Worm (Caenorhabditis elegans) whole organism, L4/young adult: ENCODE measurements around the gene C54E10.6.

Experiments
- W03F9.2 ChIP-seq: fragments of 150-350 bp; optimal IDR thresholded peaks from 2 replicates; lab custom pipeline; 2014; ENCODE audit warnings: missing biosample characterization, missing genetic modification characterization
- dao-5 ChIP-seq: sonication (generic microtip); optimal IDR thresholded peaks from 2 replicates; lab custom pipeline; 2016; ENCODE audit warnings: missing genotype, missing genetic modification characterization, moderate library complexity, missing compliant biosample characterization
- him-1 ChIP-seq: sonication (generic microtip); optimal IDR thresholded peaks from 2 replicates; lab custom pipeline; 2016; ENCODE audit warnings: missing genotype, missing genetic modification reagents, missing genetic modification characterization, missing compliant biosample characterization

Gene C54E10.6

DNA sequence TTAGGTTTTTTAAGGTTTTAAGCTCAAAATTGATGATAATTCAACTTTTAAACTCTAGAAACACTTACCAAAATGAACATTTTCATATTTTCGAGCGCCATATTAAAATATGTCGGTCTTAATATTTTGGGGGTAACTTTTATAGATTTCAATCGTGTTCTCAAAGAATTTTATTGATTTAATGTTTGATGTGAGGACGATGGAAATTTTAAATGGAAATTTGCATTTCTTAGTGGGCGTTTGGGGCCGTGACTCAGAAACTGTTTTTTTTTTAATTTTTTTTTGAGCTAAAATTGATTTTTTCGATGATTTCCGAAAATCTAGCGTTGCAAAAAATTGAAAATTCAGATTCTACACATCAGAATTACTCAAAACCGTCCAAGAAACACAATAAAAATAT is 5.3 kb downstream of the C54E10.6 start, which contains the start of gene C54E10.10:
Gene C54E10.10, minus strand, starts transcription at position 101 of the 400 bp plus-strand sequence.
- TF ChIP-seq dao-5 (tag; lab: Kevin White, UChicago) = no peak
- TF ChIP-seq him-1 (tag; lab: Kevin White, UChicago) = no peak
- no peak for TF ChIP-seq W03F9.2 (tag; lab: Kevin White, UChicago)

DNA sequence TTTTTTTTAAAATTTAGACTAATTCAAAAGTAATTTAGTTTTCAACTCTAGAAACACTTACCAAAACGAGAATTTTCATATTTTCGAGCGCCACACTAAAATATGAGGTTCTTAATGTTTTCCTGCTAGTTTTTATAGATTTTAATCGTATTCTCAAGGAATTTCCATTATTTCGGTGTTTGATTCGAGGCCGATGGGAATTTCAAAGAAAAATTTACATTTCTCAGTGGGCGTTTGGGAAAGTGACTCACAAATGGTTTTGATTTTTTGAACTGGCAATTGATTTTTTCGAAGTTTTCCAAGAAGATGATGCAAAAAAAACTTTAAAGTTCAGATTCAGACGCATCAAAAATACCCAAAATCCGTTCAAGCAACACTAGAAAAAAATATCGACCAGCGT is 6.5 kb downstream of the C54E10.6 start, which contains the start of gene C54E10.11:
Gene C54E10.11, minus strand, starts transcription at position 101 of the 400 bp plus-strand sequence.
- no peak for TF ChIP-seq W03F9.2 (tag; lab: Kevin White, UChicago)
- no peak for TF ChIP-seq him-1 (tag; lab: Kevin White, UChicago)

DNA sequence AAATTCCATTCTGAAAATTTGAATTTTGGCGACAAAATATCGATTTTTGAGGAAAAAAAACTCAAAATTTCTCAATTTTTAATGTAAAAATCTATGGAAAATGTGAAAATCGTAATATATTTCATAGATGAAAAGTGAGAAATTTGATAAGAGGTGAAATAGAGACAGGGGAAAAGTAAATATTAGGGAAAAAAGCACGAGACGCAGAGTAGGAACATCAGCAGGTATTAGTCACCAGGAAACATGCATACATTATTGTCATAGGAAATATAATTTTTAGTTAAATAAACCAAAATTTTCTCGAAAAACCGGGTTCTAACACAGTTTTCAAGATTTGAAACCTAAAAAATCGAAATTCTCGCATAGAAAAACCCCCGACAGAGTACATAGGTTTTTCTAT is 7.7 kb downstream of the C54E10.6 start, which contains the start of gene nhr-170:
Gene nhr-170, minus strand, starts transcription at position 16 of the 400 bp plus-strand sequence.
- TF ChIP-seq him-1 (tag; lab: Kevin White, UChicago) (no peak), W03F9.2 (tag; lab: Kevin White, UChicago) (no peak), dao-5 (tag; lab: Kevin White, UChicago) (no peak)

DNA sequence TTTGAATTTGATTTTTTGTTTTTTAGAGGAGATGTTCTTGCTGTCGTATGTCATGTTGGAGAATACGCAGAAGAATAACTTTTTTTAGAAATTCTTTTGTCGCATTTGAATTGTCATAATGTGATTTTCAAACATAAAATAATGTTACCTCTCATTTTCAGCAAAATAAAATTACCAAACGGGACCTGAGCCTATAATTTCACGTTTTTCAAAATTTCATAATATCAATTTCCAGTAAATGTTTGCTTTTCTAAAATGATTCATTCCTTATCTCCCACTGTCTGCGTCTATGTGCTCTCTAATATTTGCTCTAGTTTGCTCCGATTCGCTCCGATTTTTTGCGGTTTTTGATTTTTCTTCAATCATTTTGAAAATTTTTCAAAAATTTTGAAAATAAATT is 17.9 kb downstream of the C54E10.6 start, which contains the start of gene nhr-231:
Gene nhr-231, plus strand, starts transcription at position 301 of the 400 bp plus-strand sequence.
- TF ChIP-seq W03F9.2 (tag; lab: Kevin White, UChicago) (no peak), him-1 (tag; lab: Kevin White, UChicago) (no peak), dao-5 (tag; lab: Kevin White, UChicago) (no peak)

DNA sequence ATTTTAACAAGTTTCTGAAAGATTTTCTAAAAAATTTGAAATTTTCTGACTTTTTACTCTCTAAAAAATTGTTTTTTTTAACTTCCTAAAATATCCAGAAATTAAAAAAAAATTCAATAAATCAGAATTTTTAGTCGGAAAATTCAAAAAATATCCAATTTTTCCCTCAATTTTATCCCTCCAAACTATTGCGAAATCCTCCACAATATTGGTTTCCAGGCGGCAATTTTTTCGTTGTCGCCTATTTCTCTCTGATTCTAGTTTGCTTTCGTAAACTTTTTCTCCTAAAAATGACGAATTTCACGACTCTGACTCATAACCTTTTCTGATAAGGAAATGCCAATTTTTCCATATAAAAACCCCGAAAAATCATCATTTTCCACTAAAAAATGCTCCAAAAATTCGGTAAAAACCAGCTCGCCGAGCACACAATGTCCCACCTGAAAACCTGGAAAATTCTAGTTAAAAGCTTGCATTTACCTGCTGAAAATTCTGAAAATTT is 21.1 kb downstream of the C54E10.6 start, which contains the start of gene Y17D7B.2:
Gene Y17D7B.2, plus strand, starts transcription at position 323 of the 502 bp plus-strand sequence.
- no peak for TF ChIP-seq him-1 (tag; lab: Kevin White, UChicago)
- TF ChIP-seq dao-5 (tag; lab: Kevin White, UChicago) = no peak
- no peak for TF ChIP-seq W03F9.2 (tag; lab: Kevin White, UChicago)

DNA sequence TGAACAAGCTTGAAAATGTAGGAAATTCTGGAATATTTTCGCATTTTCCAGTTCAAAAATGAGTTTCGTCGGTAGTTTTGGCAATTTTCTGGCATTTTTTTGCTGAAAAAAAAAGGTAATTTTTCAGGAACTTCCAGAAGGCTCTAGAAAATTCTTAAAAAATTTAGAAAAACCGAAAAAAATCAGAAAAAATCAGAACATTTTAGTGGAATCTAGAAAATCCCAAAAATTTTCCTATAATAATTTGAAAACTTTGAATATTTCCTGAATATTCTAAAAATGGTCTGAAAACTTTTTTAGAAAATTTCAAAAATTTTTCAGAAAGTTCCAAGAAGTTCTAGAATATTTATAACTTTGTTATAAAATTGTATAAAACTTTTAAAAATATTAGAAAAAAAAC is 21.8 kb downstream of the C54E10.6 start, which contains the start of gene Y17D7B.3:
Gene Y17D7B.3, minus strand, starts transcription at position 101 of the 400 bp plus-strand sequence.
- no peak for TF ChIP-seq him-1 (tag; lab: Kevin White, UChicago)
- no peak for TF ChIP-seq W03F9.2 (tag; lab: Kevin White, UChicago)

DNA sequence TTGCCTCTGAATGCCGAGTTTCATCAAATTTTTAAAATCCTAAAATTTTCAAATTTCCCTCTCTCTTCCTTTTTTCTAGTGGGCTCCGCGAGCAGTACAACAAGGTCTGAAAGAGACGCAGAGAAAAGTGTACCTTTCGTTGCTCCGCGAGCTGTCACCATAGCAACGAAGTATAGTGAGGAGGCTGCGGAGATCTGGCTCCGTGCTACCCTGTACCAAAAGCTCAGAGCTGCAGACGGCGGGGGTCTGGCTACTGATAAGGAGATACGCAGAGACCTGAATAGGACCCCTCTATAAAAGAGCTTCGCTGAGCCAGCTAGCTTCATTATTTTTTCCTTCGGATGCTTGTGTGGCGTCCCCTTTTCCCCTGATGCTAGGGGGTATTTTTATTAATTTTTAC is 25.1 kb downstream of the C54E10.6 start, which contains the start of gene Y17D7B.10:
Gene Y17D7B.10, plus strand, starts transcription at position 243 of the 400 bp plus-strand sequence.
- no peak for TF ChIP-seq dao-5 (tag; lab: Kevin White, UChicago)
- no peak for TF ChIP-seq W03F9.2 (tag; lab: Kevin White, UChicago)
- TF ChIP-seq him-1 (tag; lab: Kevin White, UChicago) = no peak

DNA sequence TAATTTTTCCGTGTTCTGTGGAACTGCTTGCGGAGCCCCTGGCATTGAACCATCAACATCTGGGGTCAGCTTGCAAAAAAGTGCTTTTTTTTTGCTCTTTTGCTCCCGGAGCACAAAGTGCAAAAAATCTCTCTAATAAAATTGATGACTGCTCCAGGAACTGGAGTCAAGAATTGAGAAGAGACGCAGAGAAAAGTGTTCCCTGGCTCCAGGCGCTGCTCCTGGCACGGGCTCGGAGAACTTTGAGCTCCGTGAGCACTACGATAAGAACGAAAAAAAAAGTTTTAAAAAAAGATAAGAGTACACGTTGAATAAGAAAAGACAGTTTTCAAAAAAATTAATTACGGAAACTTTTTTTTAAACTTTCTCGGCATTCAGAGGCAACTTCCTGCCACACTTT is 25.8 kb downstream of the C54E10.6 start:
- TF ChIP-seq dao-5 (tag; lab: Kevin White, UChicago) (no peak), W03F9.2 (tag; lab: Kevin White, UChicago) (no peak), him-1 (tag; lab: Kevin White, UChicago) (no peak)

DNA sequence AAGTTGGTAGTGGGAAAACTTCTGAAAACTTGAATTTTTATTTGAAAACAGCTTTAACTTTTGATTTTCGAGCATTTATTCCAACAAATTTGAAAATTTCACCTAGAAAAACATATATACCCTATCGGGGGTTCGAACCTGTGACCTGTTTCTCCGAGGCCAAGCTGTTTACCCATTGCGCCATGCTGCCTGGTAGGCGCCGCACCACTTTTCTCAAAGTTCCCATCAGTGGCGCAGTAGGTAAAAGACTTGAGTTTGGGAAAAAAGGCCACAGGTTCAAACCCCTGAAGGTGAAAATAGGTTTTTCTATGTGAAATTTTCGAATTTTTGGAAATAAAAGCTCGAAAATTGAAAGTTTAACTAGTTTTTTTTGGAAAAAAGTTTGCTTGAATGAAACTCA is 27.9 kb downstream of the C54E10.6 start:
- TF ChIP-seq W03F9.2 (tag; lab: Kevin White, UChicago) (no peak), dao-5 (tag; lab: Kevin White, UChicago) (no peak), him-1 (tag; lab: Kevin White, UChicago) (no peak)

DNA sequence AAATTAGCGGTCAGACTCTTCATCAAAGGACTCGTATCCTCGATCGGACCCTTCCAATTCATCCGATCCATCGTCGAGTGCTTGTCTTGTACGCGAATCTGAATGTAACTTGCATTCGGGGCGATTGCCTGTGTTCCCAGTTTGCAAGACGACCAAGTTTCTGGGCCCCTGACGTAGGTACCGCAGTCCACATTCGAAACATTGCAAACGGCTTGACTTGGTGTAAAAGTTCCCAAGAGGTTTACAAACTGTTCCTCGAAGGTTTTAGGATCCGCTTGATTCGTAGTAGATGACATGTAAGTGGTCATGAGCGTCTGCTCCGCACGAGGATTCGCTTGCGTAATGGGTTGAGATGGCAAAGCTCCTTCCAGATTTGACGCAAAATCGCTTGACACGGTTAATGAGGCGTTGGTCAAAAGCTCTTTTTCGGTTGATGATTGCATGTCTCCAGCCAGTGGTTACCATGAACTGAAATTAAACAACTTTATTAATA is 32.2 kb downstream of the C54E10.6 start, which contains the start of gene Y17D7B.4:
Gene Y17D7B.4, minus strand, starts transcription at position 443 of the 493 bp plus-strand sequence.
- no peak for TF ChIP-seq dao-5 (tag; lab: Kevin White, UChicago)
- TF ChIP-seq him-1 (tag; lab: Kevin White, UChicago) = no peak
- TF ChIP-seq W03F9.2 (tag; lab: Kevin White, UChicago) = no peak

DNA sequence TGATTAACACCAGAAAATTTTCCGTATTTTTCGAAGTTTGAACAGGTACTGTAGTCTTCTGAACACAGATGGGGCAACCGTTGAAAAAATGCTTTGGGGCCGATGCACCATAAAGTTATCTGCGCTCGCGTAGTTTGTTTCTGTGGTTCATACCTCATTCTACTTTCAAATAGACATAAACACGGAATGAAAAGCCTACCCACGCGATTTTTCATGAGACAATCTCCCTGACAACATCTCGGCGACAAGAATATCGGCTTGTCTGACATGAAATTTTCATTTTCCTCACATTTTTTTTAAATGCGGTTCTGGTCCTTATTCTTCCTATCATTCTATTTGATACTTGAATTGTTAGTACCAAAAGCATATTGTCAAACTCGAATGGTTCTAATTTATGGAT is 35.8 kb downstream of the C54E10.6 start, which contains the start of gene clec-257:
Gene clec-257, plus strand, starts transcription at position 301 of the 400 bp plus-strand sequence.
- TF ChIP-seq him-1 (tag; lab: Kevin White, UChicago) (no peak), dao-5 (tag; lab: Kevin White, UChicago) (no peak), W03F9.2 (tag; lab: Kevin White, UChicago) (no peak)

DNA sequence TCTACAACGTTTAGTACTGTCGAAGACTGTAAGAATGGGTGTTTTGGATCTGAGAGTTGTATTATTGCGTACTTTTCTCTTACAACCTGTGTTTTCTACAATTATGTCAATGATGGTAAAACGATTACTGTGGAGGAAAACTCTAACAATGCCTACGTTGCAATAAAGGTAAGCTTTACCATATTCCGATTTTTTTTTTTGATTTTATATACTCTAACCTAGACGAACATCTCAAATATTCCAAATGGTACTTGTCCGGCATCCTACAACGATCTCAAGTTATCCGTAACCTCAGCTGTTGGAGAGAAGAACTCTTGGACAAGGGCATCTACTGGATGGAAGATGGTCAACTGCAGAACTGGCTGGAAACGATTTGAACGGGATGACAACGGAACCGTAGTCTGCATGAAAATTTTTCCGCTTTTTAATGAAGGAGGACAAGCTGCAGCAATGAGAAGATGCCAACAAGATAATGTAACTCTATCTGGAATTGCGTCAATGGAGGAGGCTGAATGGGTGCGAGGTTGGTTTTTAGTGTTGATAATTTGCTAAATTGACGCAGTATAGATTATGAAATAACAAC is 36.6 kb downstream of the C54E10.6 start:
- no peak for TF ChIP-seq W03F9.2 (tag; lab: Kevin White, UChicago)
- TF ChIP-seq him-1 (tag; lab: Kevin White, UChicago) = no peak
- no peak for TF ChIP-seq dao-5 (tag; lab: Kevin White, UChicago)

DNA sequence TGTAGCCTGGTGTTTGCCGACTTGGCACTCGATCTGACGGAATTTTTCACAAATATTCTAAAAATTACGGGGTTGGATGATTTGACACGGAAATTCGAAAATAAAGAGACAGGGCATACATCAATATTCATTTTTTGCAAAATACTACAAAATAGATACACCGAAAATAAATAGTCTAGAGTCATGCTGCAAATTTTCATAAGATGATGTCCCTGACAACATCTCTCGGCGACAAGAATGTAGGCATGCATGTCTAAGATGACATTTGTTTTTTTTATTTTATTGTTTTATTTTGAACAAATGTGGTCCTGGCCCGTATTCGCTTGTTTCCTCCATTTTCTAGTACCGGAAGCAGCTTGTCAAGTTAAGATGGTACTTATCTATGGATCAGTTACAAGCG is 37.1 kb downstream of the C54E10.6 start, which contains the start of gene clec-256:
Gene clec-256, plus strand, starts transcription at position 301 of the 400 bp plus-strand sequence.
- TF ChIP-seq dao-5 (tag; lab: Kevin White, UChicago) = no peak
- TF ChIP-seq him-1 (tag; lab: Kevin White, UChicago) = no peak
- no peak for TF ChIP-seq W03F9.2 (tag; lab: Kevin White, UChicago)
